Fruit fly (Drosophila melanogaster): ENCODE results near the gene CIAPIN1.

CIAPIN1 gene

dm6 chr2L:15070216-15070615, 31.6 kb upstream of the CIAPIN1 start, which contains the start of gene vig:
vig (minus strand) TSS chr2L:15070316.
- no peak for TF ChIP-seq inv (GFP tag; IDR thresholded peaks at IDR 0.05; ENCODE audit: partially characterized antibody)

dm6 chr2L:15067832-15068231, 29.2 kb upstream of the CIAPIN1 start:
- TF ChIP-seq jigr1 (GFP tag; IDR thresholded peaks at IDR 0.05) = no peak
- TF ChIP-seq Side (GFP tag; optimal IDR thresholded peaks at IDR 0.05) = peak; percentile 22
- TF ChIP-seq Poxn (GFP tag; IDR thresholded peaks at IDR 0.05) = no peak
- TF ChIP-seq ind (GFP tag; optimal IDR thresholded peaks at IDR 0.05) = no peak
- peak; percentile 75; the same call in 2 of the 3 replicates for TF ChIP-seq hb (GFP tag; IDR thresholded peaks at IDR 0.05; ENCODE audit: partially characterized antibody)
- peak; percentile 27 for TF ChIP-seq Hsf (GFP tag; optimal IDR thresholded peaks at IDR 0.05)
- TF ChIP-seq Doc2 (GFP tag; IDR thresholded peaks at IDR 0.05) = no peak
- TF ChIP-seq CG9932 (GFP tag; IDR thresholded peaks at IDR 0.05) = peak; percentile 62
- TF ChIP-seq hth (optimal IDR thresholded peaks at IDR 0.05) = no peak
- TF ChIP-seq CG10959 (GFP tag; IDR thresholded peaks at IDR 0.05) = no peak
- TF ChIP-seq wdn (GFP tag; IDR thresholded peaks at IDR 0.05) = 0 out of 2 replicates have a peak, but pooled peaks have one; percentile 17
- TF ChIP-seq CG6791 (GFP tag; IDR thresholded peaks at IDR 0.05; ENCODE audit: partially characterized antibody) = peak; percentile 81
- peak; percentile 75 for TF ChIP-seq row (GFP tag; IDR thresholded peaks at IDR 0.05)
- no peak for TF ChIP-seq CG6175 (GFP tag; IDR thresholded peaks at IDR 0.05)
- TF ChIP-seq CG1647 (GFP tag; optimal IDR thresholded peaks at IDR 0.05) = no peak
- peak; percentile 52 for TF ChIP-seq gsb-n (tag; optimal IDR thresholded peaks at IDR 0.05)
- TF ChIP-seq dimm (GFP tag; IDR thresholded peaks at IDR 0.05) = no peak
- no peak for TF ChIP-seq Awh (GFP tag; IDR thresholded peaks at IDR 0.05)
- no peak for TF ChIP-seq sim (GFP tag; IDR thresholded peaks at IDR 0.05)
- TF ChIP-seq CG10209 (GFP tag; optimal IDR thresholded peaks at IDR 0.05) = no peak
- no peak for TF ChIP-seq eyg (GFP tag; optimal IDR thresholded peaks at IDR 0.05)
- no peak for TF ChIP-seq CG9437 (GFP tag; optimal IDR thresholded peaks at IDR 0.05)
- peak; percentile 66 for TF ChIP-seq sens (GFP tag)
- TF ChIP-seq tll (GFP tag; optimal IDR thresholded peaks at IDR 0.05) = no peak
- TF ChIP-seq tin (GFP tag; optimal IDR thresholded peaks at IDR 0.05) = peak; percentile 37
- 0 out of 2 replicates have a peak, but pooled peaks have one; percentile 15 for TF ChIP-seq H2.0 (GFP tag; IDR thresholded peaks at IDR 0.05)
- TF ChIP-seq zen (tag; optimal IDR thresholded peaks at IDR 0.05) = peak; percentile 47
- TF ChIP-seq CG14667 (GFP tag; IDR thresholded peaks at IDR 0.05) = no peak
- peak; percentile 87 for TF ChIP-seq CG15514 (GFP tag; optimal IDR thresholded peaks at IDR 0.05)
- TF ChIP-seq chm (GFP tag; IDR thresholded peaks at IDR 0.05) = peak; percentile 76; the same call in 1 of the 2 replicates
- TF ChIP-seq CG18599 (GFP tag; optimal IDR thresholded peaks at IDR 0.05) = peak; percentile 58
- TF ChIP-seq Fer2 (tag; optimal IDR thresholded peaks at IDR 0.05) = no peak
- peak; percentile 45 for TF ChIP-seq Nf-YC (tag; optimal IDR thresholded peaks at IDR 0.05)
- TF ChIP-seq unpg (GFP tag; optimal IDR thresholded peaks at IDR 0.05) = peak; percentile 28
- TF ChIP-seq CG31224 (GFP tag; IDR thresholded peaks at IDR 0.05) = no peak
- TF ChIP-seq Deaf1 (tag; optimal IDR thresholded peaks at IDR 0.05) = peak; percentile 47
- no peak for TF ChIP-seq ssp (GFP tag; IDR thresholded peaks at IDR 0.05)
- TF ChIP-seq CG6813 (GFP tag; optimal IDR thresholded peaks at IDR 0.05) = no peak
- peak; percentile 11 for TF ChIP-seq kay (GFP tag; optimal IDR thresholded peaks at IDR 0.05)
- peak; percentile 63 for TF ChIP-seq ash1 (GFP tag; optimal IDR thresholded peaks at IDR 0.05)
- TF ChIP-seq aop (GFP tag; IDR thresholded peaks at IDR 0.05) = no peak
- TF ChIP-seq Mes4 (GFP tag; optimal IDR thresholded peaks at IDR 0.05) = peak; percentile 17
- TF ChIP-seq salm (tag; optimal IDR thresholded peaks at IDR 0.05) = no peak
- TF ChIP-seq Oli (tag; optimal IDR thresholded peaks at IDR 0.05) = no peak
- no peak for TF ChIP-seq bab2 (GFP tag; optimal IDR thresholded peaks at IDR 0.05)
- TF ChIP-seq CG32772 (GFP tag; IDR thresholded peaks at IDR 0.05) = no peak
- TF ChIP-seq CG9876 (GFP tag; optimal IDR thresholded peaks at IDR 0.05) = no peak
- TF ChIP-seq CG5953 (GFP tag; IDR thresholded peaks at IDR 0.05) = no peak
- TF ChIP-seq CG10462 (GFP tag; optimal IDR thresholded peaks at IDR 0.05) = no peak
